Fruit fly (Drosophila melanogaster): ENCODE data around the gene eIF2Balpha.

DNA sequence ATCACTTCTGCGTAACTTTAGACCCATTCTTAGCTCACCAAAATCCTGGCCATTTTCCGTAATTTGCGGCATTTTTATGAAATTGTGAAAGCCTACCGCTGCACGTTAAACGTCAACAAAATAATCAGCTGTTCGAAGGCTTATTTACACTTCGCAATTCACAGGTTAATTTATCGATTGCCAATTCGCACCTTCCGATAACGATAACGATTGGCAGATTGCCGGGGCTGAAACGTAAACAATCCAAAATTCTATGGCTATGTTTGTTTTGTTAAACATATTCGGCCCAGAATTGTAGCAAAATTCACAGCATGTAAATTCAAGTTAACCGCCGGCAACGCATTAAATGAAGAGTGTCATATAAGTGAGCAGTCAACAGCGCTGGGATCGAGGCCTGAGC is at the start of gene eIF2Balpha, which contains the start of gene Vps13B:
- TF ChIP-seq dsf (GFP tag; optimal IDR thresholded peaks at IDR 0.05; ENCODE audit: borderline replicate concordance) (no peak), N (GFP tag; optimal IDR thresholded peaks at IDR 0.05) (no peak)

All from whole organism, wandering third instar larva.